Worm (Caenorhabditis elegans) whole organism, L1 larva: ENCODE data around the gene irld-65.

Source experiments
- C16A3.4 ChIP-seq: fragments of 150-350 bp; optimal IDR thresholded peaks from 2 replicates; lab custom pipeline; 2014; ENCODE audit warnings: missing biosample characterization, missing genetic modification characterization
- C34B4.2 ChIP-seq: sonication (generic microtip); optimal IDR thresholded peaks from 2 replicates; lab custom pipeline; 2017; ENCODE audit warnings: mild to moderate bottlenecking, missing genetic modification characterization, missing compliant biosample characterization
- F16B12.6 ChIP-seq: fragments of 150-350 bp; optimal IDR thresholded peaks from 2 replicates; lab custom pipeline; 2014; ENCODE audit warnings: missing biosample characterization, missing genetic modification characterization
- Y116A8C.19 ChIP-seq: sonication (generic microtip); optimal IDR thresholded peaks from 2 replicates; lab custom pipeline; 2016; ENCODE audit warnings: missing compliant biosample characterization, missing genetic modification characterization, borderline replicate concordance
- aha-1 ChIP-seq: fragments of 150-350 bp; optimal IDR thresholded peaks from 2 replicates; lab custom pipeline; 2014; ENCODE audit warnings: missing biosample characterization, missing genetic modification characterization
- alr-1 ChIP-seq: fragments of 200-800 bp; sonication (Bioruptor generic); optimal IDR thresholded peaks from 2 replicates; lab custom pipeline; 2018; ENCODE audit warnings: borderline replicate concordance, mild to moderate bottlenecking, missing genetic modification characterization, missing compliant biosample characterization
- aly-2 ChIP-seq: fragments of 150-350 bp; optimal IDR thresholded peaks from 2 replicates; lab custom pipeline; 2014; ENCODE audit warnings: missing biosample characterization, missing genetic modification characterization
- ama-1 ChIP-seq: fragments of 150-350 bp; optimal IDR thresholded peaks from 2 replicates; lab custom pipeline; 2014
- blmp-1 ChIP-seq: fragments of 150-350 bp; optimal IDR thresholded peaks from 2 replicates; lab custom pipeline; 2014; ENCODE audit warnings: missing biosample characterization, missing genetic modification characterization
- ceh-8 ChIP-seq: fragments of 200-800 bp; sonication (Bioruptor generic); optimal IDR thresholded peaks from 2 replicates; lab custom pipeline; 2018; ENCODE audit warnings: mild to moderate bottlenecking, missing genetic modification characterization, moderate library complexity, missing compliant biosample characterization
- efl-3 ChIP-seq: fragments of 200-800 bp; sonication (Bioruptor generic); optimal IDR thresholded peaks from 2 replicates; lab custom pipeline; 2018; ENCODE audit warnings: mild to moderate bottlenecking, missing genetic modification characterization, missing compliant biosample characterization
- egl-27 ChIP-seq, 2 experiments: fragments of 150-350 bp in 1 of 2; sonication (generic microtip); optimal IDR thresholded peaks; 3 replicates each; lab custom pipeline; 2017 to 2018; ENCODE audit warnings: missing biosample characterization in 2 of 2, missing genetic modification characterization in 2 of 2, missing genetic modification reagents in 2 of 2
- elt-2 ChIP-seq: sonication (generic microtip); optimal IDR thresholded peaks from 2 replicates; lab custom pipeline; 2016; ENCODE audit warnings: missing genetic modification characterization, mild to moderate bottlenecking, inconsistent platforms, missing compliant biosample characterization, missing genetic modification reagents
- fkh-10 ChIP-seq: sonication (generic microtip); optimal IDR thresholded peaks from 2 replicates; lab custom pipeline; 2017; ENCODE audit warnings: missing biosample characterization, missing genetic modification reagents, missing genetic modification characterization
- fkh-8 ChIP-seq: sonication (generic microtip); optimal IDR thresholded peaks from 2 replicates; lab custom pipeline; 2016; ENCODE audit warnings: mild to moderate bottlenecking, missing genetic modification characterization, missing compliant biosample characterization
- fos-1 ChIP-seq: fragments of 150-350 bp; optimal IDR thresholded peaks from 2 replicates; lab custom pipeline; 2014; ENCODE audit warnings: missing biosample characterization, missing genetic modification characterization
- grh-1 ChIP-seq: fragments of 200-800 bp; sonication (Bioruptor generic); IDR thresholded peaks from 2 replicates; pipeline ENCODE4 v1.3.6; 2022; ENCODE audit warnings: missing genetic modification reagents, missing genetic modification characterization, missing compliant biosample characterization
- hlh-17 ChIP-seq: fragments of 200-800 bp; sonication (Bioruptor generic); optimal IDR thresholded peaks from 2 replicates; lab custom pipeline; 2018; ENCODE audit warnings: missing genetic modification characterization, mild to moderate bottlenecking, missing compliant biosample characterization, moderate library complexity, borderline replicate concordance
- hlh-4 ChIP-seq: sonication (generic microtip); optimal IDR thresholded peaks from 2 replicates; lab custom pipeline; 2016; ENCODE audit warnings: mild to moderate bottlenecking, missing genetic modification characterization, missing compliant biosample characterization
- hpl-2 ChIP-seq: fragments of 150-350 bp; optimal IDR thresholded peaks from 2 replicates; lab custom pipeline; 2014; ENCODE audit warnings: missing biosample characterization, missing genetic modification reagents, missing genetic modification characterization
- irx-1 ChIP-seq: sonication (generic microtip); optimal IDR thresholded peaks from 2 replicates; lab custom pipeline; 2016; ENCODE audit warnings: missing genetic modification characterization, missing compliant biosample characterization
- isw-1 ChIP-seq: fragments of 200-800 bp; sonication (Bioruptor generic); IDR thresholded peaks from 2 replicates; pipeline ENCODE4 v1.3.6; 2022; ENCODE audit warnings: missing genetic modification characterization, missing compliant biosample characterization
- lin-14 ChIP-seq: fragments of 200-800 bp; sonication (Bioruptor generic); optimal IDR thresholded peaks from 2 replicates; lab custom pipeline; 2018; ENCODE audit warnings: mild to moderate bottlenecking, missing genetic modification characterization, moderate library complexity, missing compliant biosample characterization
- lin-15B ChIP-seq: fragments of 150-350 bp; sonication (generic microtip); optimal IDR thresholded peaks from 3 replicates; lab custom pipeline; 2014; ENCODE audit warnings: missing biosample characterization, missing genetic modification characterization
- lin-35 ChIP-seq, 2 experiments: fragments of 150-350 bp; optimal IDR thresholded peaks; 2 replicates each; lab custom pipeline; 2014; ENCODE audit warnings: missing biosample characterization in 2 of 2, missing genetic modification characterization in 2 of 2, missing genetic modification reagents in 2 of 2
- lin-39 ChIP-seq: fragments of 150-350 bp; optimal IDR thresholded peaks from 2 replicates; lab custom pipeline; 2014; ENCODE audit warnings: missing biosample characterization, missing genetic modification reagents, missing genetic modification characterization
- mab-9 ChIP-seq: fragments of 200-800 bp; sonication (Bioruptor generic); IDR thresholded peaks from 2 replicates; pipeline ENCODE4 v1.3.6; 2022; ENCODE audit warnings: missing genetic modification reagents, missing genetic modification characterization, missing compliant biosample characterization
- mdl-1 ChIP-seq, 2 experiments: fragments of 150-350 bp; optimal IDR thresholded peaks; 2 replicates each; lab custom pipeline; 2014 to 2017; ENCODE audit warnings: missing biosample characterization in 2 of 2, missing genetic modification characterization in 2 of 2, inconsistent platforms in 1 of 2
- mef-2 ChIP-seq: fragments of 150-350 bp; optimal IDR thresholded peaks from 2 replicates; lab custom pipeline; 2014; ENCODE audit warnings: missing biosample characterization, missing genetic modification characterization
- mep-1 ChIP-seq: fragments of 150-350 bp; optimal IDR thresholded peaks from 2 replicates; lab custom pipeline; 2014; ENCODE audit warnings: missing biosample characterization, missing genetic modification characterization
- nhr-11 ChIP-seq: fragments of 150-350 bp; optimal IDR thresholded peaks from 2 replicates; lab custom pipeline; 2014; ENCODE audit warnings: missing biosample characterization, missing genetic modification characterization
- nhr-19 ChIP-seq: fragments of 200-800 bp; sonication (Bioruptor generic); conservative IDR thresholded peaks from 2 replicates; pipeline ENCODE4 v1.3.6; 2022; ENCODE audit warnings: missing genetic modification characterization, missing compliant biosample characterization
- nhr-237 ChIP-seq: fragments of 150-350 bp; optimal IDR thresholded peaks from 2 replicates; lab custom pipeline; 2014; ENCODE audit warnings: missing biosample characterization, missing genetic modification characterization
- nhr-28 ChIP-seq: fragments of 150-350 bp; optimal IDR thresholded peaks from 2 replicates; lab custom pipeline; 2014; ENCODE audit warnings: missing biosample characterization, missing genetic modification characterization
- nhr-71 ChIP-seq: sonication (generic microtip); optimal IDR thresholded peaks from 2 replicates; lab custom pipeline; 2016; ENCODE audit warnings: mild to moderate bottlenecking, missing genetic modification characterization, moderate library complexity, missing compliant biosample characterization
- nhr-77 ChIP-seq: fragments of 150-350 bp; optimal IDR thresholded peaks from 2 replicates; lab custom pipeline; 2014; ENCODE audit warnings: missing biosample characterization, missing genetic modification characterization
- nhr-84 ChIP-seq: sonication (generic microtip); optimal IDR thresholded peaks from 2 replicates; lab custom pipeline; 2017; ENCODE audit warnings: missing biosample characterization, missing genetic modification characterization
- nhr-85 ChIP-seq: sonication (generic microtip); peaks from one replicate; lab custom pipeline; 2016; ENCODE audit warnings: missing genetic modification characterization, inconsistent platforms, missing compliant biosample characterization
- nhr-90 ChIP-seq: sonication (generic microtip); optimal IDR thresholded peaks from 2 replicates; lab custom pipeline; 2016; ENCODE audit warnings: mild to moderate bottlenecking, missing genetic modification characterization, missing compliant biosample characterization; ENCODE audit not compliant: poor library complexity
- pax-3 ChIP-seq: fragments of 200-800 bp; sonication (Bioruptor generic); optimal IDR thresholded peaks from 2 replicates; lab custom pipeline; 2018; ENCODE audit warnings: mild to moderate bottlenecking, missing genetic modification characterization, moderate library complexity, missing compliant biosample characterization
- pqm-1 ChIP-seq: sonication (generic microtip); optimal IDR thresholded peaks from 3 replicates; lab custom pipeline; 2017; ENCODE audit warnings: missing biosample characterization, missing genetic modification characterization
- snpc-4 ChIP-seq: fragments of 150-350 bp; optimal IDR thresholded peaks from 2 replicates; lab custom pipeline; 2014; ENCODE audit warnings: missing biosample characterization, missing genetic modification characterization
- sox-4 ChIP-seq: sonication (generic microtip); optimal IDR thresholded peaks from 2 replicates; lab custom pipeline; 2016; ENCODE audit warnings: missing genetic modification characterization, missing compliant biosample characterization
- sptf-1 ChIP-seq: fragments of 150-350 bp; optimal IDR thresholded peaks from 2 replicates; lab custom pipeline; 2014; ENCODE audit warnings: missing biosample characterization, missing genetic modification characterization
- swsn-7 ChIP-seq: sonication (generic microtip); optimal IDR thresholded peaks from 2 replicates; lab custom pipeline; 2016; ENCODE audit warnings: missing genetic modification characterization, missing compliant biosample characterization
- tlp-1 ChIP-seq: fragments of 150-350 bp; optimal IDR thresholded peaks from 2 replicates; lab custom pipeline; 2014; ENCODE audit warnings: missing biosample characterization, missing genetic modification characterization
- unc-130 ChIP-seq: fragments of 150-350 bp; optimal IDR thresholded peaks from 2 replicates; lab custom pipeline; 2017; ENCODE audit warnings: missing biosample characterization, missing genetic modification characterization, inconsistent platforms
- unc-30 ChIP-seq: sonication (generic microtip); optimal IDR thresholded peaks from 2 replicates; lab custom pipeline; 2017; ENCODE audit warnings: missing biosample characterization, missing genetic modification characterization
- unc-62 ChIP-seq: fragments of 150-350 bp; optimal IDR thresholded peaks from 2 replicates; lab custom pipeline; 2014; ENCODE audit warnings: missing biosample characterization, missing genetic modification reagents, missing genetic modification characterization
- vab-15 ChIP-seq: sonication (generic microtip); optimal IDR thresholded peaks from 2 replicates; lab custom pipeline; 2017; ENCODE audit warnings: missing genotype, mild to moderate bottlenecking, missing genetic modification characterization, missing compliant biosample characterization
- xbp-1 ChIP-seq: sonication (generic microtip); optimal IDR thresholded peaks from 2 replicates; lab custom pipeline; 2016; ENCODE audit warnings: missing genetic modification characterization, missing compliant biosample characterization
- zag-1 ChIP-seq: fragments of 150-350 bp; optimal IDR thresholded peaks from 2 replicates; lab custom pipeline; 2014; ENCODE audit warnings: missing biosample characterization, missing genetic modification characterization
- zip-4 ChIP-seq: fragments of 200-800 bp; sonication (Bioruptor generic); optimal IDR thresholded peaks from 2 replicates; lab custom pipeline; 2018; ENCODE audit warnings: mild to moderate bottlenecking, missing genetic modification characterization, moderate library complexity, missing compliant biosample characterization
- ztf-4 ChIP-seq: fragments of 150-350 bp; optimal IDR thresholded peaks from 2 replicates; lab custom pipeline; 2014; ENCODE audit warnings: missing biosample characterization, missing genetic modification characterization

Gene irld-65

ce11 chrII:2920817-2921458, 16.8 kb downstream of the irld-65 start:
- TF ChIP-seq hpl-2 (no peak), lin-35 (GFP tag; optimal IDR thresholded peaks at IDR 0.05; lab: Kevin White, UChicago) (peak; percentile 60 to 68), isw-1 (GFP tag; lab: Robert Waterston, UW) (peak; percentile 32), mep-1 (tag; lab: Kevin White, UChicago) (peak; percentile 72), unc-62 (GFP tag; lab: Kevin White, UChicago) (no peak), fos-1 (tag; lab: Kevin White, UChicago) (no peak), aly-2 (tag; lab: Kevin White, UChicago) (no peak), nhr-85 (tag; lab: Kevin White, UChicago) (peak; percentile 46), elt-2 (tag; lab: Kevin White, UChicago) (no peak), irx-1 (peak; percentile 7), C16A3.4 (tag; lab: Kevin White, UChicago) (no peak), hlh-17 (GFP tag; lab: Kevin White, UChicago) (no peak), fkh-8 (tag; lab: Kevin White, UChicago) (peak; percentile 79), unc-30 (no peak), grh-1 (GFP tag; lab: Robert Waterston, UW) (no peak), lin-14 (peak; percentile 85), zip-4 (GFP tag; lab: Kevin White, UChicago) (no peak), aha-1 (tag; lab: Kevin White, UChicago) (no peak), efl-3 (GFP tag; lab: Kevin White, UChicago) (no peak), C34B4.2 (tag; lab: Kevin White, UChicago) (no peak), tlp-1 (tag; lab: Kevin White, UChicago) (no peak), blmp-1 (tag; lab: Kevin White, UChicago) (no peak), unc-130 (no peak), hlh-4 (no peak), Y116A8C.19 (tag; lab: Kevin White, UChicago) (no peak), F16B12.6 (tag; lab: Kevin White, UChicago) (no peak), nhr-90 (tag; lab: Kevin White, UChicago) (peak; percentile 21), swsn-7 (tag; lab: Kevin White, UChicago) (peak; percentile 67), sptf-1 (tag; lab: Kevin White, UChicago) (no peak), nhr-71 (tag; lab: Kevin White, UChicago) (peak; percentile 79), ama-1 (no peak), nhr-19 (no peak; the same call in none of the 2 replicates), fkh-10 (GFP tag; lab: Kevin White, UChicago) (no peak), mdl-1 (tag; optimal IDR thresholded peaks at IDR 0.05; lab: Kevin White, UChicago) (peak; percentile 39 to 86), lin-15B (tag; lab: Kevin White, UChicago) (no peak), lin-39 (tag; lab: Kevin White, UChicago) (no peak), sox-4 (no peak), snpc-4 (tag; lab: Kevin White, UChicago) (peak; percentile 36), mef-2 (tag; lab: Kevin White, UChicago) (no peak), pax-3 (tag; lab: Kevin White, UChicago) (peak; percentile 54), alr-1 (no peak), zag-1 (tag; lab: Kevin White, UChicago) (no peak), nhr-77 (tag; lab: Kevin White, UChicago) (no peak), mab-9 (GFP tag; lab: Robert Waterston, UW) (no peak), vab-15 (tag; lab: Kevin White, UChicago) (no peak), egl-27 (tag; optimal IDR thresholded peaks at IDR 0.05; lab: Kevin White, UChicago) (no peak), pqm-1 (tag; lab: Kevin White, UChicago) (no peak), nhr-84 (tag; lab: Kevin White, UChicago) (no peak), xbp-1 (peak; percentile 51), nhr-237 (tag; lab: Kevin White, UChicago) (no peak), nhr-11 (tag; lab: Kevin White, UChicago) (peak; percentile 24), ztf-4 (tag; lab: Kevin White, UChicago) (no peak), ceh-8 (GFP tag; lab: Kevin White, UChicago) (no peak), nhr-28 (tag; lab: Kevin White, UChicago) (no peak)
